Worm (Caenorhabditis elegans): ENCODE data around the gene coq-2.

ce11 chrIII:6906409-6906808 is 29.4 kb upstream of the coq-2 start, which contains the start of gene T07E3.2:
- TF ChIP-seq nhr-11 (tag; optimal IDR thresholded peaks at IDR 0.05) (no peak), ceh-18 (tag; optimal IDR thresholded peaks at IDR 0.05) (no peak), pqm-1 (tag; optimal IDR thresholded peaks at IDR 0.05) (no peak), fkh-10 (GFP tag; optimal IDR thresholded peaks at IDR 0.05) (no peak), ref-2 (tag; optimal IDR thresholded peaks at IDR 0.05) (no peak), npax-4 (tag; optimal IDR thresholded peaks at IDR 0.05) (no peak), nfya-1 (tag; optimal IDR thresholded peaks at IDR 0.05) (no peak), hlh-30 (tag; optimal IDR thresholded peaks at IDR 0.05; ENCODE audit: insufficient read depth) (no peak), ceh-9 (tag; optimal IDR thresholded peaks at IDR 0.05) (no peak), pha-4 (tag; optimal IDR thresholded peaks at IDR 0.05) (no peak), gmeb-2 (tag; optimal IDR thresholded peaks at IDR 0.05) (no peak), ceh-45 (GFP tag; IDR thresholded peaks at IDR 0.05) (no peak), ama-1 (optimal IDR thresholded peaks at IDR 0.05) (no peak), sdc-2 (tag; optimal IDR thresholded peaks at IDR 0.05) (no peak)

Data from whole organism, late embryonic.